Fruit fly (Drosophila melanogaster) whole organism: ENCODE results near the gene CG31549.

ENCODE experiments used
- CG8478 ChIP-seq: fragments of >200 bp; optimal IDR thresholded peaks from 2 replicates; lab custom pipeline; 2018; ENCODE audit warnings: inconsistent platforms
- Dll ChIP-seq: fragments of >200 bp; optimal IDR thresholded peaks from 2 replicates; lab custom pipeline; 2017
- EcR ChIP-seq, 2 experiments: fragments of >200 bp; optimal IDR thresholded peaks; 2 replicates each; lab custom pipeline; 2017; ENCODE audit warnings: missing biosample characterization in 2 of 2, missing genetic modification characterization in 2 of 2, missing genetic modification reagents in 2 of 2
- pan ChIP-seq: fragments of >200 bp; optimal IDR thresholded peaks from 2 replicates; lab custom pipeline; 2017
- psq ChIP-seq: fragments of >200 bp; optimal IDR thresholded peaks from 2 replicates; lab custom pipeline; 2017
- usp ChIP-seq: fragments of >200 bp; optimal IDR thresholded peaks from 2 replicates; lab custom pipeline; 2017; ENCODE audit warnings: missing biosample characterization, missing genetic modification characterization, mixed read lengths

The CG31549 gene

DNA sequence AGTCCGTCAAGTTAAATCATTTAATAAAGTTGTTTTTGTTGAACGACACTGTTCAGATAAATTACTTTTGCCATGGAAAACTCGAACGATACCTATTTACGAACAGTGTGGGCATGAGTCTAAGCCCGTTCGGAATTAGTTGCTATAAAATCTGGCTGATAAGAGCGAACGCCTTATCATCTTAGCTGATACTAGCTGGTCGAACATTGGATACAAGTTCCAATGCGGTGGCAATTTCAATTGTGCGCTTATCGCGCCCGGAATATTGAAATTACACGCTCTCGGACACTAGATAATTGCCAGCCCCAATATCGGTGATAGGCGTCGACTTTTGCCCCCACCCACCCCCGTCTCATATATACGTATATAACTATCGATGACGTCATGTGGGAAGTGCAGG is 21.9 kb downstream of the CG31549 start:
- no peak for TF ChIP-seq usp (GFP tag; lab: Kevin White, UChicago)
- TF ChIP-seq Dll (lab: Kevin White, UChicago): no peak
- TF ChIP-seq psq (lab: Kevin White, UChicago): no peak
- no peak for TF ChIP-seq pan (lab: Kevin White, UChicago)
- no peak for TF ChIP-seq CG8478 (lab: Kevin White, UChicago)
- TF ChIP-seq EcR (GFP tag; optimal IDR thresholded peaks at IDR 0.05; lab: Kevin White, UChicago): no peak

DNA sequence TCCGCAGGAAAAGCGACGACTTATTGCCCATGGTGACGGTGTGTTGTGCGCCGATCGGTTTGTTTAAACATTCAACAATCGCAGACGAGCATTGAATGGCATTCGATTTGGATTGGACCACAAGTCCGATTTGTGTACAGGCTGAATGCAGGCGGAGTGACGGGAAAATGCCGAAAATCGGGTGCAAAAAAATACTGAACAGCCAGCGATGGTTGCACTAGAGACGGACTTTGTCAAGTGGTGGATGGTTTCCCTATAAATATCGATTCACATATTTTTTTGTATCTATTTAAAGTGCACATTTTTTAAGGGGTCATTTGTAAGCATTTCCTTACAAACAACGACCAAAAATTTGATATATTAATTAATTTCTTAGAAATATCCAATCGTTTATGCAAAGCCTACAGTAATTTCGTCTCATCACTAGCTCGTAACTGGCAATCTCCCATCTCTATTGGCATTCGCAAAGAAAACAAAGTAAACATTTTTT is 22.7 kb downstream of the CG31549 start, which contains the start of the genes elm and MED27:
Gene elm, minus strand, starts transcription at position 170 of the 490 bp plus-strand sequence.
Gene MED27, plus strand, starts transcription at position 448 of the 490 bp plus-strand sequence.
- no peak for TF ChIP-seq usp (GFP tag; lab: Kevin White, UChicago)
- TF ChIP-seq Dll (lab: Kevin White, UChicago): no peak
- no peak for TF ChIP-seq psq (lab: Kevin White, UChicago)
- TF ChIP-seq CG8478 (lab: Kevin White, UChicago): no peak
- TF ChIP-seq pan (lab: Kevin White, UChicago): no peak
- no peak for TF ChIP-seq EcR (GFP tag; optimal IDR thresholded peaks at IDR 0.05; lab: Kevin White, UChicago)

DNA sequence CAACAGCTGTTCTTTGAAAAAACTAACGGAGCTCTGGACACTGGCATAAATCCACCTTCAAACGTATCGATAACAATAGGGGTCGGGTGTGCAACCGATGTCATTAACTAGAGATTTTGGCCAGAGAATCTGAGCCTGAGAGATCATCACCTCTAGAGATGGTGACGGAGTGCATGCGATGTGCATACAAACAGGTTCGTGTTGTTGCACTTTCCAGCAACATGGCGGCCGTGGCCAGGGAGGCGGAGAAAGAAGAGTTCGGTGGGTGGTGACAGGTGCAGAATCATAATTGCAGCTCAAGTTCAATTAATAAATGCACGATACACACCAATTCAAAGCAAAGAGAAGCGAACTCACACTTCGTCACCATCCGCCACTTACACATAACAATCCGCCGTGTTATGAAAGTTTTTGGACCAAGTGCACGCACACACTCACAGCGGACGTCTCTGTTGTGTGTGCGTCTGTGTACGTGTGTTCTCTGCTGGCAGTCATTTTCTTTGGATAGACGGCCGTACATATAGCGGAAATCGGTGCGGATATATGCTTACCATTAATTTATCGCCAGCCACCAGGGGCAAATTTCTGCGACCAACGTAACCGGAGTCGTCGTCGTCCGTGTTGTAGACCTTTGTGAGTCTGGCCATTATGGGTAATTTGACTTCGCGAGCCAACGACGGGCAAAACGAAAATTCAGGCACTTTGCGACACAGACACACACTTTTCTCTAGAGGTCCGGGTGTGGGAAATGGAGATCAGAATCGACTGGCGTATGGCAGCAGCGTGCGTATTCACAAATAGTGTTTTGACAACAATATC is 27.2 kb downstream of the CG31549 start:
- no peak for TF ChIP-seq EcR (GFP tag; optimal IDR thresholded peaks at IDR 0.05; lab: Kevin White, UChicago)
- TF ChIP-seq usp (GFP tag; lab: Kevin White, UChicago): no peak
- no peak for TF ChIP-seq psq (lab: Kevin White, UChicago)
- no peak for TF ChIP-seq Dll (lab: Kevin White, UChicago)
- TF ChIP-seq pan (lab: Kevin White, UChicago): no peak
- no peak for TF ChIP-seq CG8478 (lab: Kevin White, UChicago)

DNA sequence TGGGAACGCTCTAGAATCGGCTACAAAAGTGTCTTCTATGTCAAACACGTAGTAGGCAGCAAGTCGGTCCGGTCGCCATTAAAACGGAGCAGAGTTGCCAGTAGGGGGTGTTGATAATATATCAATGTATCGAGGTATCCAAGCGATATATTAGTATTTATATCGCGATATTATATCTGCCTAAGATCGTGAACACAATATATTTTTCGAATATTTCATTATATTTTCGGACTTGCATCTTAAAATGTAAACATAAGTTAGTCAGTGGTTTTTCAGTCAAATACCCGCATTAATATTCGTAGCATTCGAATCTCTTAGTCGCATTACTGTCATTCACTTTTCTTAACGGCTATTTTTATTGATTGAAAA is 27.8 kb downstream of the CG31549 start, which contains the start of gene CG2182:
Gene CG2182, minus strand, starts transcription at position 84 of the 369 bp plus-strand sequence.
- TF ChIP-seq usp (GFP tag; lab: Kevin White, UChicago) (no peak), pan (lab: Kevin White, UChicago) (no peak), EcR (GFP tag; optimal IDR thresholded peaks at IDR 0.05; lab: Kevin White, UChicago) (no peak), CG8478 (lab: Kevin White, UChicago) (no peak), psq (lab: Kevin White, UChicago) (no peak), Dll (lab: Kevin White, UChicago) (no peak)

DNA sequence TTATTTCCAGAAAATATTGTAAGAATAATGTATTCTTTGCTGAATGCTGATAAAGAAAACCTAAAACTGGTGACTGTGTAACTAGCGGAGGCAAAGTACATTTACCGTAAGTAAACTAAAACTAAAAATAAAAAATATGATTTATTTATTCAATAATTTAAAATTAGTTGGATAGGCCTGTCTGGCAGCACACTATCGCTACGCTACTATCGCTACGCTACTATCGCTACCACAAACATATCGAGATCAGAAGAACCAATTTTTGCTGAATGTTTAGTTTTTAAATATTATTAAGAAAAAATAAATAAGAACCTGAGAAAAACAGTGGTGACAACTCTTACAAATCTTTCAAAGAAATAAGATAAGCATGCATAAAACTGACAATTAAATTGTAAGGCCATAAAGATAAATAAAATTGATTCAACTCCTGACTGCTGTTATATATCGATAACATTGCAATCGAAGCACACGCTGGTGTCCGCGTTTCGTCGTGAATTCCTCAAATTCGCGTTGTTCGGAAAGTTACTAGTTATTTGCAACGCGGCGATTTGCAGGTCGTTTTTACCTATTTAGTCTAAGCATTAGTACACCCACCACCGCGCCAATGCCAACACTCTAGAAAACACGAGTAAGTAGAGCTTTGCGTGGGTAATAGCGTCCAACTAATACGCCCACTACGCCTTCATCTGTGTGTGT is 28.4 kb downstream of the CG31549 start, which contains the start of gene Wdr33:
Gene Wdr33, plus strand, starts transcription at position 438 of the 696 bp plus-strand sequence.
- no peak for TF ChIP-seq CG8478 (lab: Kevin White, UChicago)

DNA sequence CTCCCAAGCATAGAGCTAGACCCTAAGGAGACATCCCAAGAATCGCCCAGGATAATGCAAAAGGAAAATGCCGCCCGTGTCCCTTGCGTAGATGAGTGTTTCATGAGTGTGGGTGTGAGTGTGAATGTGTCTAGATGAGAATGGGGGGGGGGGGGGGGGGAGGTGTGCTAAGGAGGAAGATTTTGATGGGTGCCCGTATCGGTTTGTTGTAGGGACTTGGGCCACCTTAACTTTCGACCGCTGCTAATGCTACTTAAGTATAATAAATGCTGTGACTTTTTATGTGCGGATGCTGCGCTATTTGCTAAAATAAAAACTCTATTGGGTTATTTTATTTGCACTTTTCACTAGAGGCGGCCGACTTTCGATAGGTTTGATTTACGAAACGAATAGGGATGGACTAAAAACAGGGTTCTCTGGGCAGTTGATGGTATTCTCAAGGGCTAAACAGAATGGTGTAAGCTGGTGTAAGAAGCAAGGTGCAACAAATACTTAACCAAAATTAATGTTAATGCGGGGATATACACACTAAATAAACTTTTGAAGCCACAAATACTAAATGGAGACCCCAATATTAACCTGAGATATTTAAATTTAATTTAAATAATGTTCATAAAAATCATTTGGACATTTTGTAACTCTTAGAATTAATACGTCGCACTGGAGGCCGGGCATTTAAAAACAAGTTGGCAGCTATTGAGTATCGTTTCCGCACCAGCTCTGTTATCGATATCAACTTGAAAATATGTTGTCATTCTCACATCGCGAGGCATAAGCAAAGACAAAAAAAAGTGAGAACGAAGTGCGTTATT is 37.1 kb downstream of the CG31549 start, which contains the start of the genes Xe7 and Atg17:
Gene Xe7, minus strand, starts transcription at position 407 of the 812 bp plus-strand sequence.
Gene Atg17, plus strand, starts transcription at position 786 of the 812 bp plus-strand sequence.
- TF ChIP-seq CG8478 (lab: Kevin White, UChicago) (no peak), Dll (lab: Kevin White, UChicago) (no peak), psq (lab: Kevin White, UChicago) (no peak), usp (GFP tag; lab: Kevin White, UChicago) (no peak), pan (lab: Kevin White, UChicago) (no peak), EcR (GFP tag; optimal IDR thresholded peaks at IDR 0.05; lab: Kevin White, UChicago) (no peak)

DNA sequence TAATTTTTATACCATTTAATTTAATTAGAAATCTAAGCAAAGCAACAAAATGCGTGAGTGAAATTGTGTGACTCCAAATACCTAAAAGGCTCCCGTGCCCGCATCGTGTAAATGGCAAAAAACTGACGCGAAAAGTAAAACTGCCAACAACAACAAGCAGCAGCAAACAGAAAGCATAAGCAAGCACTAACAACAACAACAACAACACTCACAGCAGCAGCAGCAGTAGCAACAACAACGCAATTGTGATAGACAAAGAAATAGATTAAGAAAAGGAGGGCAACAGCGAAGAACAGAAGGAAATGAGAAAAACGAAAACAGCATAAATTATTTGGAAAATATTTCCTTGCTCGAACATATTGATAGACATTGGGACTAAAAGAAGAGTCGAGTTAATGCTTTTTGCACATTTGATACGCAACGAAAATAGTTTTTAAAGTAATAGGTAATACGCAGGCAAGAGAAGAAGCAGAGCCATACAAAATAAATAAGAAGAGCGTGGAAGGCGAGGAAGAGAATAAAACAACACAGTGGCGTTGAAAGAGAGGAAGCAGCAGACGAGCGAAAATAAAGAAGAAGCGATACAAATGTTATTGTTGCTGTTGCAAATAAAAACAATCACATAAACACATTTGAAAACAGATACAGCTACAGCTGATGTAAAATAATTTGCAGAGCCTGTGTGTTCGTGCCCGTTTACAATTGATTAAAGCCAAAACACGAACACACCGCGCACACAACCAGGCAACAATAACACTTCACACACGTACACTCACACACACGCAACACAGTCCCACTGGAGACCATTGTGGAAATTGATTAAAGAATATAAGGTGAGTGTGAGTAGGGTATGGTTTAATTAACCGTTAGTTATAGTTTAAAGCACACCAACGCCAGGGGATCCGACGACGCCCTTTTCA is 38.0 kb downstream of the CG31549 start:
- TF ChIP-seq usp (GFP tag; lab: Kevin White, UChicago) (no peak), psq (lab: Kevin White, UChicago) (no peak), Dll (lab: Kevin White, UChicago) (no peak), pan (lab: Kevin White, UChicago) (no peak), EcR (GFP tag; optimal IDR thresholded peaks at IDR 0.05; lab: Kevin White, UChicago) (no peak), CG8478 (lab: Kevin White, UChicago) (no peak)

DNA sequence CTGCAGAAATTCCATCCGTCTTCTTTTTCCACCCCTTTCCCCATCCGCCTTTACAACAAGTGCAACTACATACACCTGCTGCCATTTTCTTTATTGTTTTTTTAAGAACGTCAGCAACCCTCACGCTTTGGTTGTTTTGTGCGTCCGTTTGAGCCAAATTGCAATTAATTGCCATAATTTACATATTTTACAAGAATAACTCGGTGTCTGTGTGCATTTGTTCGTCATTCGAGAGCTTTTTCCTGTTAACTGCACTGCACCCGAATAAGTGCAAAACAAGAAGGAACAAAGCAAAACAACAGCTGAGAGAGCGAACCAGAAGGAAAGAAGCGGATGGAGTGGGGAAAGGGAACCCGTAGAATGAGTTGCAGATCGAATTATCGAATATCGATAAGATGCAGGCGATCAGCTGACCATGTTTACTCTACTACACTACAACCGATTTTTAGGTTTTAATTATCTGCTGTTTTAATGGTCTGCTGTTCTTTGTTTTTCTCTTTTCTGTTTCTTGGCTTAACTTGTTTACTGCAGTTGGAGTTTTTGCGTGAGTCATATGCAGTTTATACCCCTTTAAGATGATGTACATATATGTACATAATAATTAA is 38.8 kb downstream of the CG31549 start:
- TF ChIP-seq psq (lab: Kevin White, UChicago): no peak
- TF ChIP-seq CG8478 (lab: Kevin White, UChicago): no peak
- no peak for TF ChIP-seq usp (GFP tag; lab: Kevin White, UChicago)
- TF ChIP-seq Dll (lab: Kevin White, UChicago): no peak
- TF ChIP-seq EcR (GFP tag; optimal IDR thresholded peaks at IDR 0.05; lab: Kevin White, UChicago): no peak
- no peak for TF ChIP-seq pan (lab: Kevin White, UChicago)

DNA sequence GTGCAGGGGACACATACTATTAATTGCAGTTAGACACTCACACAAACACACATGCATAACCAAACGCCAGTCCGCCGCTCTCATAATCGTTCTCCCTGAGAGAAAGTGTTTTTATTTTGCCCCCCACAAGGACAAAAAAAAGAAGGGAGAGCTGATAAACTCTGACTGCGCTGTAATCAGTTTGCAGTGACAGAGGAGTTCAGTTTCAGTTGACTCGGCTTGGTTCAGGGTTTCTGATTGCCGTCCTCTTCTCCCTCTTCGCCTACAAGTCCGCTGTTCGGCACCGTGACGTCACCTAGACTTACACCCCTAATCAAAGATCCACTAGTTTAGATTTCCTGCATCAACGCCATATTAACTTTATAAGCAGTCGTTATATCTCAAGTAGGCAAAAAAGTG is 39.3 kb downstream of the CG31549 start:
- TF ChIP-seq usp (GFP tag; lab: Kevin White, UChicago) (no peak), EcR (GFP tag; optimal IDR thresholded peaks at IDR 0.05; lab: Kevin White, UChicago) (no peak), Dll (lab: Kevin White, UChicago) (no peak), CG8478 (lab: Kevin White, UChicago) (no peak), pan (lab: Kevin White, UChicago) (no peak), psq (lab: Kevin White, UChicago) (no peak)
